Fruit fly (Drosophila melanogaster): ENCODE data around the gene Srp68.
A peak's percentile ranks its signal among the peaks of the same experiment; 100 is the strongest.

Srp68 gene

dm6 chr3L:8939654-8940053, 35.2 kb upstream of the Srp68 start (continued):
- TF ChIP-seq al (GFP tag; IDR thresholded peaks at IDR 0.05) = no peak

- TF ChIP-seq Hand (GFP tag; optimal IDR thresholded peaks at IDR 0.05) (no peak), GATAe (GFP tag; conservative IDR thresholded peaks at IDR 0.05) (peak; percentile 24; the same call in 1 of the 2 replicates), mirr (GFP tag; optimal IDR thresholded peaks at IDR 0.05) (peak; percentile 80), Ravus (GFP tag; IDR thresholded peaks at IDR 0.05) (no peak), exex (tag; optimal IDR thresholded peaks at IDR 0.05) (peak; percentile 58), lab (GFP tag; optimal IDR thresholded peaks at IDR 0.05) (peak; percentile 34), Hey (tag; optimal IDR thresholded peaks at IDR 0.05) (peak; percentile 75), Blimp-1 (GFP tag; optimal IDR thresholded peaks at IDR 0.05) (no peak), sug (tag; optimal IDR thresholded peaks at IDR 0.05) (peak; percentile 48), CG34422 (GFP tag; IDR thresholded peaks at IDR 0.05) (no peak), CG14441 (GFP tag; IDR thresholded peaks at IDR 0.05) (no peak)
These were observed 26.9 kb upstream of the Srp68 start for dm6 chr3L:8947848-8948494.

DNA sequence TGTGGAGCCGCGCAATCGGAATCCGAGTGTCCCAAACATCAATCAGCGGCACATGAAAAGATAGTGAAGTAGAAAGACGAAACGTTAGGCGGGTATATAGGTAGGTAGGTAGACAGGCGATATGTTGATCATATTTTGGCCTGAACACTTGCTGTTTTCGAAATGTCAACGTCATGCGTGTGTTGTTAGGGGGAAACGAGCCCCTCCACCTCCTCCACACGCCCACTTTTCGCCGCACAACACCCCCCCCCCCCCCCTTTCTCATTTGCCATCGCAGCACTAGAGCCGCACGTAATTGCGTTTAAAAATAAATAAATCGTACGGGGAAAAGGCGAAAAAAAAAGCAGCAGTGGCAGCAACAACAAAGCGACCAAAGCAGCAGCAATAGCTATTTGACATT, 25.0 kb upstream of the Srp68 start:
- no peak for TF ChIP-seq CG16779 (GFP tag; IDR thresholded peaks at IDR 0.05)
- no peak for TF ChIP-seq shn (GFP tag; optimal IDR thresholded peaks at IDR 0.05)
- TF ChIP-seq CG3995 (GFP tag; optimal IDR thresholded peaks at IDR 0.05) = no peak
- TF ChIP-seq CG7963 (GFP tag; IDR thresholded peaks at IDR 0.05; ENCODE audit: partially characterized antibody) = peak; percentile 16; the same call in 1 of the 3 replicates
- TF ChIP-seq chinmo (GFP tag; IDR thresholded peaks at IDR 0.05; ENCODE audit: partially characterized antibody) = 0 out of 4 replicates have a peak, but pooled peaks have one; percentile 29
- no peak for TF ChIP-seq insv (GFP tag; optimal IDR thresholded peaks at IDR 0.05)
- TF ChIP-seq crol (GFP tag; IDR thresholded peaks at IDR 0.05) = peak; percentile 86
- no peak for TF ChIP-seq odd (GFP tag; optimal IDR thresholded peaks at IDR 0.05)
- peak; percentile 5 for TF ChIP-seq CG10543 (GFP tag; optimal IDR thresholded peaks at IDR 0.05)
- TF ChIP-seq Hey (tag; optimal IDR thresholded peaks at IDR 0.05) = peak; percentile 24
- 0 out of 3 replicates have a peak, but pooled peaks have one; percentile 26 for TF ChIP-seq vnd (GFP tag; IDR thresholded peaks at IDR 0.05; ENCODE audit: partially characterized antibody)
- peak; percentile 54 for TF ChIP-seq lab (GFP tag; optimal IDR thresholded peaks at IDR 0.05)
- no peak for TF ChIP-seq CG10321 (GFP tag; IDR thresholded peaks at IDR 0.05)
- no peak for TF ChIP-seq D19A (tag; optimal IDR thresholded peaks at IDR 0.05)
- TF ChIP-seq scrt (GFP tag; optimal IDR thresholded peaks at IDR 0.05) = no peak
- no peak for TF ChIP-seq CG9932 (GFP tag; IDR thresholded peaks at IDR 0.05)
- TF ChIP-seq hkb (optimal IDR thresholded peaks at IDR 0.05) = no peak
- no peak for TF ChIP-seq hkb (GFP tag; IDR thresholded peaks at IDR 0.05)
- TF ChIP-seq sr (GFP tag; IDR thresholded peaks at IDR 0.05) = peak; percentile 79
- 0 out of 2 replicates have a peak, but pooled peaks have one; percentile 13 for TF ChIP-seq Awh (GFP tag; IDR thresholded peaks at IDR 0.05)

dm6 chr3L:8950955-8951354, 23.9 kb upstream of the Srp68 start:
- TF ChIP-seq grn (GFP tag; optimal IDR thresholded peaks at IDR 0.05) (no peak), bowl (GFP tag; IDR thresholded peaks at IDR 0.05) (no peak), bbx (GFP tag; IDR thresholded peaks at IDR 0.05; ENCODE audit: partially characterized antibody) (no peak), pita (GFP tag; optimal IDR thresholded peaks at IDR 0.05) (no peak), Nf-YC (tag; optimal IDR thresholded peaks at IDR 0.05) (peak; percentile 7), CG18599 (GFP tag; optimal IDR thresholded peaks at IDR 0.05) (peak; percentile 56), twi (tag; optimal IDR thresholded peaks at IDR 0.05) (no peak), br (optimal IDR thresholded peaks at IDR 0.05) (no peak), CrebB (tag; optimal IDR thresholded peaks at IDR 0.05) (no peak), CG18476 (GFP tag; optimal IDR thresholded peaks at IDR 0.05) (no peak), Neu2 (GFP tag; optimal IDR thresholded peaks at IDR 0.05; ENCODE audit: borderline replicate concordance) (no peak), CG13624 (GFP tag; optimal IDR thresholded peaks at IDR 0.05) (no peak), CG6272 (GFP tag; IDR thresholded peaks at IDR 0.05) (no peak), Tbp (GFP tag; optimal IDR thresholded peaks at IDR 0.05) (no peak), jumu (GFP tag; optimal IDR thresholded peaks at IDR 0.05) (no peak), HmgZ (tag; optimal IDR thresholded peaks at IDR 0.05) (no peak), yki (optimal IDR thresholded peaks at IDR 0.05) (no peak), tin (GFP tag; optimal IDR thresholded peaks at IDR 0.05) (peak; percentile 8)
